Worm (Caenorhabditis elegans) whole organism, midembryonic: ENCODE measurements around the gene M106.2.

Experiments used
- T22C8.4 ChIP-seq: fragments of 200-800 bp; sonication (Bioruptor generic); IDR thresholded peaks from 2 replicates; pipeline ENCODE4 v1.3.6; 2022; ENCODE audit warnings: missing genetic modification characterization, missing compliant biosample characterization
- cog-1 ChIP-seq: sonication (generic microtip); optimal IDR thresholded peaks from 2 replicates; lab custom pipeline; 2016; ENCODE audit warnings: missing genetic modification characterization, missing compliant biosample characterization
- flt-1 ChIP-seq: fragments of 200-800 bp; sonication (Bioruptor generic); IDR thresholded peaks from 2 replicates; pipeline ENCODE4 v1.3.6; 2022; ENCODE audit warnings: missing genetic modification characterization, missing compliant biosample characterization
- klf-2 ChIP-seq: fragments of 200-800 bp; sonication (Bioruptor generic); conservative IDR thresholded peaks from 2 replicates; pipeline ENCODE4 v1.3.6; 2022; ENCODE audit warnings: missing genetic modification reagents, missing genetic modification characterization, missing compliant biosample characterization
- med-1 ChIP-seq: sonication (generic microtip); optimal IDR thresholded peaks from 2 replicates; lab custom pipeline; 2017; ENCODE audit warnings: missing genetic modification characterization, mild to moderate bottlenecking, missing compliant biosample characterization, antibody characterized with exemption, missing genetic modification reagents; ENCODE audit not compliant: insufficient read depth
- ref-1 ChIP-seq: fragments of 200-800 bp; sonication (Bioruptor generic); conservative IDR thresholded peaks from 2 replicates; pipeline ENCODE4 v1.3.6; 2022; ENCODE audit warnings: missing genetic modification reagents, missing genetic modification characterization, missing compliant biosample characterization
- tab-1 ChIP-seq: fragments of 200-800 bp; sonication (Bioruptor generic); IDR thresholded peaks from 2 replicates; pipeline ENCODE4 v1.3.6; 2022; ENCODE audit warnings: missing genetic modification characterization, missing compliant biosample characterization
- ztf-23 ChIP-seq: fragments of 200-800 bp; sonication (Bioruptor generic); IDR thresholded peaks from 2 replicates; pipeline ENCODE4 v1.3.6; 2022; ENCODE audit warnings: missing genetic modification reagents, missing genetic modification characterization, missing compliant biosample characterization
- ztf-29 ChIP-seq: fragments of 200-800 bp; sonication (Bioruptor generic); IDR thresholded peaks from 2 replicates; pipeline ENCODE4 v1.3.6; 2022; ENCODE audit warnings: missing genetic modification reagents, missing genetic modification characterization, missing compliant biosample characterization

DNA sequence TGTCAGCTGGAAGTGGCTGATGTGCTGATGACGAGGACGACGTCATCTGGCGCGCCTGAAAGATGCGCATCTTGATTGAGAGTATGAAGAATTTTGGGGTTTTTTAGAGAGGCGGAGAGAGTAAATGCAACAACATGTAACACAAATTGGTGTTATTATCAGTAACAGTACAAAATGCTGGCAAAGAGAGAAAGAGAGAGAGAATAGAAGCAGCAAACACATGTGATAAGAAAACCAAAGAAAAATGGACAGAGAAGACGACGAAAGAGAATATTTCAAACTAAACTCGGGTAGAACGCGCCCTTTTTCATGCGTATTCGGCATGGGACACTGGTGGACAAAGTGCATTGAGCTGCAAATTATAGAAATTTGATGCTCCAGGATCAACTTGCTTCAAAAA lies 11.0 kb upstream of the M106.2 start, which contains the start of gene M106.3:
- no peak for TF ChIP-seq ztf-29 (GFP tag; lab: Robert Waterston, UW)
- no peak for TF ChIP-seq cog-1 (tag; lab: Kevin White, UChicago)
- TF ChIP-seq klf-2 (GFP tag; lab: Robert Waterston, UW) = no peak
- no peak for TF ChIP-seq flt-1 (GFP tag; lab: Robert Waterston, UW)
- no peak for TF ChIP-seq T22C8.4 (GFP tag; lab: Robert Waterston, UW)
- no peak for TF ChIP-seq med-1 (GFP tag; lab: Kevin White, UChicago)
- TF ChIP-seq ref-1 (GFP tag; lab: Robert Waterston, UW) = no peak
- no peak for TF ChIP-seq tab-1 (GFP tag; lab: Robert Waterston, UW)
- no peak for TF ChIP-seq ztf-23 (GFP tag; lab: Robert Waterston, UW)
